Fruit fly (Drosophila melanogaster) whole organism, embryonic: Measurements from ENCODE around the gene CG5969.

Experiments used
- Bdp1 ChIP-seq: fragments of 200-800 bp; sonication (Bioruptor generic); optimal IDR thresholded peaks from 3 replicates; lab custom pipeline; 2016; ENCODE audit warnings: missing biosample characterization, missing genetic modification characterization
- CG11093 ChIP-seq: fragments of 200-800 bp; sonication (Bioruptor generic); IDR thresholded peaks from 3 replicates; pipeline ENCODE4 v1.3.6; 2022; ENCODE audit warnings: missing biosample characterization, missing genetic modification characterization
- CG12391 ChIP-seq: fragments of 200-800 bp; sonication (Bioruptor generic); optimal IDR thresholded peaks from 3 replicates; lab custom pipeline; 2018; ENCODE audit warnings: missing biosample characterization, mild to moderate bottlenecking, missing genetic modification characterization, moderate library complexity
- CG12942 ChIP-seq: fragments of 200-800 bp; sonication (Bioruptor generic); optimal IDR thresholded peaks from 3 replicates; lab custom pipeline; 2016; ENCODE audit warnings: missing biosample characterization, missing genetic modification characterization
- CG14710 ChIP-seq: fragments of 200-800 bp; sonication (Bioruptor generic); optimal IDR thresholded peaks from 3 replicates; lab custom pipeline; 2019; ENCODE audit warnings: missing biosample characterization, mild to moderate bottlenecking, missing genetic modification characterization, moderate library complexity
- CG1529 ChIP-seq: fragments of 200-800 bp; sonication (Bioruptor generic); optimal IDR thresholded peaks from 3 replicates; lab custom pipeline; 2018; ENCODE audit warnings: missing biosample characterization, missing genetic modification characterization
- CG15696 ChIP-seq: fragments of 200-800 bp; sonication (Bioruptor generic); optimal IDR thresholded peaks from 2 replicates; lab custom pipeline; 2019; ENCODE audit warnings: missing biosample characterization, mild to moderate bottlenecking, missing genetic modification characterization, moderate library complexity
- CG1647 ChIP-seq: fragments of 200-800 bp; sonication (Bioruptor generic); optimal IDR thresholded peaks from 3 replicates; lab custom pipeline; 2016; ENCODE audit warnings: missing biosample characterization, missing genetic modification characterization
- CG17802 ChIP-seq: fragments of 200-800 bp; sonication (Bioruptor generic); optimal IDR thresholded peaks from 2 replicates; lab custom pipeline; 2018; ENCODE audit warnings: missing biosample characterization, mild to moderate bottlenecking, missing genetic modification characterization, moderate library complexity
- CG2202 ChIP-seq: fragments of 200-800 bp; sonication (Bioruptor generic); optimal IDR thresholded peaks from 2 replicates; lab custom pipeline; 2018; ENCODE audit warnings: missing biosample characterization, mild to moderate bottlenecking, missing genetic modification characterization
- CG31224 ChIP-seq: fragments of 200-800 bp; sonication (Bioruptor generic); IDR thresholded peaks from 2 replicates; pipeline ENCODE4 v1.3.6; 2022; ENCODE audit warnings: missing biosample characterization, missing genetic modification characterization
- CG31441 ChIP-seq: fragments of 200-800 bp; sonication (Bioruptor generic); IDR thresholded peaks from 2 replicates; pipeline ENCODE4 v1.3.6; 2022; ENCODE audit warnings: missing biosample characterization, missing genetic modification characterization
- CG33213 ChIP-seq: fragments of 200-800 bp; sonication (Bioruptor generic); optimal IDR thresholded peaks from 3 replicates; lab custom pipeline; 2016; ENCODE audit warnings: missing biosample characterization, missing genetic modification characterization
- CG33557 ChIP-seq: fragments of 200-800 bp; sonication (Bioruptor generic); optimal IDR thresholded peaks from 2 replicates; lab custom pipeline; 2019; ENCODE audit warnings: missing biosample characterization, mild to moderate bottlenecking, missing genetic modification characterization, moderate library complexity
- CG3407 ChIP-seq: fragments of 200-800 bp; sonication (Bioruptor generic); optimal IDR thresholded peaks from 2 replicates; lab custom pipeline; 2018; ENCODE audit warnings: missing biosample characterization, mild to moderate bottlenecking, missing genetic modification characterization
- CG34224 ChIP-seq: fragments of 200-800 bp; sonication (Bioruptor generic); IDR thresholded peaks from 3 replicates; pipeline ENCODE4 v1.3.6; 2022; ENCODE audit warnings: missing biosample characterization, missing genetic modification characterization; ENCODE audit not compliant: partially characterized antibody
- CG34376 ChIP-seq: fragments of 200-800 bp; sonication (Bioruptor generic); optimal IDR thresholded peaks from 2 replicates; lab custom pipeline; 2018; ENCODE audit warnings: missing biosample characterization, mild to moderate bottlenecking, missing genetic modification characterization
- CG7271 ChIP-seq: fragments of 200-800 bp; sonication (Bioruptor generic); optimal IDR thresholded peaks from 2 replicates; lab custom pipeline; 2018; ENCODE audit warnings: missing biosample characterization, mild to moderate bottlenecking, missing genetic modification characterization, moderate library complexity
- CG7987 ChIP-seq: fragments of 200-800 bp; sonication (Bioruptor generic); optimal IDR thresholded peaks from 2 replicates; lab custom pipeline; 2018; ENCODE audit warnings: missing biosample characterization, mild to moderate bottlenecking, missing genetic modification characterization, moderate library complexity
- CG8944 ChIP-seq: fragments of 200-800 bp; sonication (Bioruptor generic); optimal IDR thresholded peaks from 3 replicates; lab custom pipeline; 2016; ENCODE audit warnings: missing biosample characterization, missing genetic modification characterization
- Gug ChIP-seq: fragments of 200-800 bp; sonication (Bioruptor generic); IDR thresholded peaks from 4 replicates; pipeline ENCODE4 v1.3.6; 2022; ENCODE audit warnings: missing biosample characterization, missing genetic modification characterization
- HLH54F ChIP-seq: fragments of 200-800 bp; sonication (Bioruptor generic); optimal IDR thresholded peaks from 3 replicates; lab custom pipeline; 2016; ENCODE audit warnings: missing biosample characterization, missing genetic modification characterization
- Hr39 ChIP-seq: fragments of >200 bp; optimal IDR thresholded peaks from 2 replicates; lab custom pipeline; 2017
- Hr78 ChIP-seq, 2 experiments: fragments of 200-800 bp in 1 of 2; fragments of >200 bp in 1 of 2; sonication (Bioruptor generic) in 1 of 2; optimal IDR thresholded peaks; 2 replicates each; lab custom pipeline; 2017 to 2019; ENCODE audit warnings: missing biosample characterization in 2 of 2, missing genetic modification characterization in 2 of 2, mild to moderate bottlenecking in 1 of 2, moderate library complexity in 1 of 2
- Mes4 ChIP-seq: fragments of 200-800 bp; sonication (Bioruptor generic); optimal IDR thresholded peaks from 2 replicates; lab custom pipeline; 2016; ENCODE audit warnings: missing biosample characterization, missing genetic modification characterization
- Nf-YC ChIP-seq: fragments of 200-800 bp; optimal IDR thresholded peaks from 3 replicates; lab custom pipeline; 2019; ENCODE audit warnings: missing biosample characterization, mild to moderate bottlenecking, missing genetic modification characterization, moderate library complexity
- NfI ChIP-seq: fragments of 200-800 bp; sonication (Bioruptor generic); optimal IDR thresholded peaks from 3 replicates; lab custom pipeline; 2018; ENCODE audit warnings: missing biosample characterization, mild to moderate bottlenecking, missing genetic modification characterization, moderate library complexity
- Rfx ChIP-seq: fragments of 200-800 bp; sonication (Bioruptor generic); IDR thresholded peaks from 2 replicates; pipeline ENCODE4 v1.3.6; 2022; ENCODE audit warnings: missing biosample characterization, missing genetic modification characterization
- bigmax ChIP-seq: fragments of 200-800 bp; sonication (Bioruptor generic); optimal IDR thresholded peaks from 2 replicates; lab custom pipeline; 2018; ENCODE audit warnings: missing biosample characterization, mild to moderate bottlenecking, missing genetic modification characterization
- cad ChIP-seq: fragments of >200 bp; optimal IDR thresholded peaks from 2 replicates; lab custom pipeline; 2017; ENCODE audit warnings: missing biosample characterization, missing genetic modification characterization
- cato ChIP-seq: fragments of 200-800 bp; sonication (Bioruptor generic); optimal IDR thresholded peaks from 2 replicates; lab custom pipeline; 2016; ENCODE audit warnings: missing biosample characterization, missing genetic modification characterization, borderline replicate concordance
- caup ChIP-seq: fragments of 200-800 bp; sonication (Bioruptor generic); optimal IDR thresholded peaks from 3 replicates; lab custom pipeline; 2017; ENCODE audit warnings: missing biosample characterization, mild to moderate bottlenecking, missing genetic modification characterization, moderate library complexity; ENCODE audit not compliant: severe bottlenecking
- chif ChIP-seq, 2 experiments: fragments of 200-800 bp; sonication (Bioruptor generic); optimal IDR thresholded peaks; 3 replicates each; lab custom pipeline; 2016; ENCODE audit warnings: missing biosample characterization in 2 of 2, missing genetic modification characterization in 2 of 2
- da ChIP-seq: fragments of 200-800 bp; sonication (Bioruptor generic); optimal IDR thresholded peaks from 2 replicates; lab custom pipeline; 2016; ENCODE audit warnings: missing biosample characterization, missing genetic modification characterization
- dan ChIP-seq: fragments of 200-800 bp; sonication (Bioruptor generic); IDR thresholded peaks from 2 replicates; pipeline ENCODE4 v1.3.6; 2022; ENCODE audit warnings: missing biosample characterization, missing genetic modification characterization
- emc ChIP-seq: fragments of 200-800 bp; sonication (Bioruptor generic); optimal IDR thresholded peaks from 2 replicates; lab custom pipeline; 2016; ENCODE audit warnings: missing biosample characterization, missing genetic modification characterization
- fd64A ChIP-seq: fragments of 200-800 bp; sonication (Bioruptor generic); optimal IDR thresholded peaks from 3 replicates; lab custom pipeline; 2018; ENCODE audit warnings: missing biosample characterization, mild to moderate bottlenecking, missing genetic modification characterization
- gcm ChIP-seq: fragments of 200-800 bp; sonication (Bioruptor generic); optimal IDR thresholded peaks from 2 replicates; lab custom pipeline; 2019; ENCODE audit warnings: missing biosample characterization, mild to moderate bottlenecking, missing genetic modification characterization, moderate library complexity
- ham ChIP-seq: fragments of 200-800 bp; sonication (Bioruptor generic); IDR thresholded peaks from 2 replicates; pipeline ENCODE4 v1.3.6; 2022; ENCODE audit warnings: missing biosample characterization, missing genetic modification characterization
- hkb ChIP-seq, 2 experiments: fragments of 200-800 bp in 1 of 2; fragments of >200 bp in 1 of 2; sonication (Bioruptor generic) in 1 of 2; IDR thresholded peaks in 1 of 2; optimal IDR thresholded peaks in 1 of 2; 2 replicates each; pipeline versions ENCODE4 v1.3.6 to Lab custom; 2017 to 2022; ENCODE audit warnings: missing biosample characterization in 1 of 2, missing genetic modification characterization in 1 of 2
- hth ChIP-seq: fragments of >200 bp; optimal IDR thresholded peaks from 2 replicates; lab custom pipeline; 2017; ENCODE audit warnings: inconsistent platforms
- kah ChIP-seq: fragments of 200-800 bp; sonication (Bioruptor generic); optimal IDR thresholded peaks from 2 replicates; lab custom pipeline; 2018; ENCODE audit warnings: missing biosample characterization, mild to moderate bottlenecking, missing genetic modification characterization
- kni ChIP-seq: fragments of 200-800 bp; sonication (Bioruptor generic); optimal IDR thresholded peaks from 3 replicates; lab custom pipeline; 2017; ENCODE audit warnings: mild to moderate bottlenecking, missing biosample characterization, missing genetic modification reagents, missing genetic modification characterization
- knrl ChIP-seq: fragments of 200-800 bp; sonication (Bioruptor generic); IDR thresholded peaks from 3 replicates; pipeline ENCODE4 v1.3.6; 2022; ENCODE audit warnings: missing biosample characterization, missing genetic modification characterization; ENCODE audit not compliant: partially characterized antibody
- lola ChIP-seq, 3 experiments: fragments of >200 bp in 2 of 3; fragments of 200-800 bp in 1 of 3; sonication (Bioruptor generic) in 1 of 3; optimal IDR thresholded peaks; 2 replicates each; lab custom pipeline; 2017 to 2019; ENCODE audit warnings: missing biosample characterization in 3 of 3, missing genetic modification characterization in 3 of 3, mild to moderate bottlenecking in 1 of 3, moderate library complexity in 1 of 3
- lov ChIP-seq, 2 experiments: fragments of 200-800 bp in 1 of 2; fragments of >200 bp in 1 of 2; sonication (Bioruptor generic) in 1 of 2; IDR thresholded peaks in 1 of 2; optimal IDR thresholded peaks in 1 of 2; 2 replicates in 1 of 2; 3 replicates in 1 of 2; pipeline versions ENCODE4 v1.3.6 to Lab custom; 2017 to 2022; ENCODE audit warnings: missing biosample characterization in 1 of 2, missing genetic modification characterization in 1 of 2
- phol ChIP-seq: fragments of 200-800 bp; sonication (Bioruptor generic); optimal IDR thresholded peaks from 3 replicates; lab custom pipeline; 2018; ENCODE audit warnings: missing biosample characterization, mild to moderate bottlenecking, missing genetic modification characterization, moderate library complexity
- shn ChIP-seq: fragments of 200-800 bp; sonication (Bioruptor generic); optimal IDR thresholded peaks from 3 replicates; lab custom pipeline; 2016; ENCODE audit warnings: missing biosample characterization, missing genetic modification characterization
- sisA ChIP-seq: fragments of 200-800 bp; sonication (Bioruptor generic); IDR thresholded peaks from 2 replicates; pipeline ENCODE4 v1.3.6; 2022; ENCODE audit warnings: missing biosample characterization, missing genetic modification characterization
- trem ChIP-seq: fragments of 200-800 bp; optimal IDR thresholded peaks from 3 replicates; lab custom pipeline; 2019; ENCODE audit warnings: missing biosample characterization, mild to moderate bottlenecking, missing genetic modification characterization, moderate library complexity

Gene CG5969

dm6 chr3L:20507552-20507951 is 34.0 kb downstream of the CG5969 start (continued):
- peak; percentile 21 for TF ChIP-seq CG33213 (GFP tag; lab: Kevin White, UChicago)
- TF ChIP-seq CG33557: peak; percentile 15
- TF ChIP-seq emc: no peak
- no peak for TF ChIP-seq cato (GFP tag; lab: Kevin White, UChicago)
- TF ChIP-seq CG8944 (GFP tag; lab: Kevin White, UChicago): no peak
- TF ChIP-seq kah: no peak
- TF ChIP-seq CG14710: peak; percentile 10
- no peak for TF ChIP-seq bigmax
- no peak for TF ChIP-seq knrl (GFP tag; lab: Robert Waterston, UW)
- TF ChIP-seq CG1529 (GFP tag; lab: Kevin White, UChicago): no peak
- no peak for TF ChIP-seq hkb (optimal IDR thresholded peaks at IDR 0.05; lab: Kevin White, UChicago)
- no peak for TF ChIP-seq hkb (GFP tag; IDR thresholded peaks at IDR 0.05; lab: Robert Waterston, UW)
- TF ChIP-seq caup (GFP tag; lab: Kevin White, UChicago): no peak
- TF ChIP-seq HLH54F (GFP tag; lab: Kevin White, UChicago): no peak
- TF ChIP-seq CG17802 (tag; lab: Kevin White, UChicago): no peak
- no peak for TF ChIP-seq CG12391 (tag; lab: Kevin White, UChicago)
- no peak for TF ChIP-seq phol (tag; lab: Kevin White, UChicago)
- TF ChIP-seq trem (tag; lab: Kevin White, UChicago): peak; percentile 10
- no peak for TF ChIP-seq gcm (GFP tag; lab: Kevin White, UChicago)
- no peak for TF ChIP-seq CG11093 (GFP tag; lab: Robert Waterston, UW)
- no peak for TF ChIP-seq sisA
- TF ChIP-seq Gug (GFP tag; lab: Robert Waterston, UW): no peak
- no peak for TF ChIP-seq cad
- peak; percentile 38 for TF ChIP-seq CG3407
- TF ChIP-seq CG7987 (GFP tag; lab: Kevin White, UChicago): peak; percentile 1
- TF ChIP-seq fd64A (GFP tag; lab: Kevin White, UChicago): peak; percentile 53
- TF ChIP-seq CG31441 (GFP tag; lab: Robert Waterston, UW): no peak
- no peak for TF ChIP-seq Hr39
- TF ChIP-seq da (GFP tag; lab: Kevin White, UChicago): no peak
- TF ChIP-seq lola (GFP tag; optimal IDR thresholded peaks at IDR 0.05; lab: Kevin White, UChicago): peak in 1 of 3 experiments; percentile 14
- TF ChIP-seq ham (GFP tag; lab: Robert Waterston, UW): no peak
- no peak for TF ChIP-seq CG34224 (GFP tag; lab: Robert Waterston, UW)
- TF ChIP-seq CG15696 (tag; lab: Kevin White, UChicago): peak; percentile 38
- no peak for TF ChIP-seq NfI (GFP tag; lab: Kevin White, UChicago)
- no peak for TF ChIP-seq Mes4 (GFP tag; lab: Kevin White, UChicago)
- TF ChIP-seq kni (GFP tag; lab: Kevin White, UChicago): no peak
- TF ChIP-seq Bdp1 (GFP tag; lab: Kevin White, UChicago): no peak
- TF ChIP-seq CG2202 (tag; lab: Kevin White, UChicago): peak; percentile 26
- no peak for TF ChIP-seq lov (optimal IDR thresholded peaks at IDR 0.05; lab: Kevin White, UChicago)
- 0 out of 3 replicates have a peak, but pooled peaks have one; percentile 43 for TF ChIP-seq lov (GFP tag; IDR thresholded peaks at IDR 0.05; lab: Robert Waterston, UW)
- no peak for TF ChIP-seq Hr78 (GFP tag; optimal IDR thresholded peaks at IDR 0.05; lab: Kevin White, UChicago)
- TF ChIP-seq shn (GFP tag; lab: Kevin White, UChicago): no peak
- no peak for TF ChIP-seq Rfx (GFP tag; lab: Robert Waterston, UW)
- no peak for TF ChIP-seq Nf-YC (tag; lab: Kevin White, UChicago)
- no peak for TF ChIP-seq CG12942 (GFP tag; lab: Kevin White, UChicago)
- no peak for TF ChIP-seq CG34376 (GFP tag; lab: Kevin White, UChicago)
- no peak for TF ChIP-seq dan (GFP tag; lab: Robert Waterston, UW)
- no peak for TF ChIP-seq CG7271
- no peak for TF ChIP-seq hth (lab: Kevin White, UChicago)
- no peak for TF ChIP-seq chif (GFP tag; optimal IDR thresholded peaks at IDR 0.05; lab: Kevin White, UChicago)
- TF ChIP-seq CG31224: no peak
- TF ChIP-seq CG1647 (GFP tag; lab: Kevin White, UChicago): no peak
